Fruit fly (Drosophila melanogaster): ENCODE measurements around the gene eIF1A.

Gene eIF1A

DNA sequence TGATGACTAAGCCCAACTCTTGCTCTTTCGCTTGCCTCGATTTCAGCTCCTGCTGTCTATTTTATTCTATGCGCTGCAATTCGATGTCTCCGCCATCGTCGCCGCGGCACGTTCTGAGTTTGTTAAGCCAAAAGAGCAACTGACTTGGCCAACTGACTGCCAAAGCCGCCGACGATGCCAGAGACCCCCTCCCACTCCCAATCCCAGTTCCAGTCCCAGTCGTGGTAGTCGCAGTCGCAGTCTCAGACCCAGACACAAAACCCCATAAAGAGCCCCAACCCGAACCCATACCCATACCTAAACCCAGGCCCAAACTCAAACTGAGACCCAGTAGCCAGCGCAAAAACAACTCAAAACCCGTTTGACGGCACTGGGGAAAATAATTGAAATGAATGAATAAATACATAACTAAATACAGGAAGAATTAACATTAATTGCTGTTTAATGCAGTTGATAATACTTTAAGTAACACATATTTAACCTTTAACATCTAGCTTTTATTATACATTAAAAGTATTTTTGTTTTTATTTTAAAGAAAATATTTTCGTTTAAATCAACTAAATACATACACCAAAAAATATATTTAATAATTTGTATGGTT, 36.4 kb downstream of the eIF1A start (continued):
- TF ChIP-seq MTF-1 (GFP tag; optimal IDR thresholded peaks at IDR 0.05; ENCODE audit: borderline replicate concordance) = no peak
- no peak for TF ChIP-seq maf-S (GFP tag; optimal IDR thresholded peaks at IDR 0.05)
- TF ChIP-seq jing (GFP tag; optimal IDR thresholded peaks at IDR 0.05) = no peak
- no peak for TF ChIP-seq amos (GFP tag; IDR thresholded peaks at IDR 0.05; ENCODE audit: partially characterized antibody)
- TF ChIP-seq bowl (GFP tag; IDR thresholded peaks at IDR 0.05) = no peak
- no peak for TF ChIP-seq lov (optimal IDR thresholded peaks at IDR 0.05)
- TF ChIP-seq lov (GFP tag; IDR thresholded peaks at IDR 0.05) = 0 out of 3 replicates have a peak, but pooled peaks have one; percentile 46
- no peak for TF ChIP-seq zfh1 (GFP tag; IDR thresholded peaks at IDR 0.05)
- no peak for TF ChIP-seq pzg (GFP tag; optimal IDR thresholded peaks at IDR 0.05)
- no peak for TF ChIP-seq aop (GFP tag; IDR thresholded peaks at IDR 0.05)
- no peak for TF ChIP-seq Antp (GFP tag; optimal IDR thresholded peaks at IDR 0.05)
- no peak for TF ChIP-seq CG7987 (GFP tag; optimal IDR thresholded peaks at IDR 0.05)
- no peak for TF ChIP-seq tll (GFP tag; optimal IDR thresholded peaks at IDR 0.05)
- no peak for TF ChIP-seq gsb-n (tag; optimal IDR thresholded peaks at IDR 0.05)
- peak; percentile 93 for TF ChIP-seq z (GFP tag; IDR thresholded peaks at IDR 0.05)
- TF ChIP-seq repo (GFP tag; optimal IDR thresholded peaks at IDR 0.05) = no peak
- no peak for TF ChIP-seq stwl (tag; optimal IDR thresholded peaks at IDR 0.05)
- TF ChIP-seq zen2 (GFP tag; IDR thresholded peaks at IDR 0.05; ENCODE audit: partially characterized antibody) = no peak
- TF ChIP-seq CG16813 (GFP tag; IDR thresholded peaks at IDR 0.05; ENCODE audit: partially characterized antibody) = no peak
- TF ChIP-seq Hsf (GFP tag; optimal IDR thresholded peaks at IDR 0.05) = no peak
- TF ChIP-seq CG5953 (GFP tag; IDR thresholded peaks at IDR 0.05) = no peak
- no peak for TF ChIP-seq CG7556 (GFP tag; optimal IDR thresholded peaks at IDR 0.05)
- no peak for TF ChIP-seq CG15601 (tag; optimal IDR thresholded peaks at IDR 0.05)
- TF ChIP-seq BEAF-32 (GFP tag; optimal IDR thresholded peaks at IDR 0.05) = no peak
- TF ChIP-seq CG16815 (GFP tag; optimal IDR thresholded peaks at IDR 0.05) = peak; percentile 54
- TF ChIP-seq NK7.1 (GFP tag; optimal IDR thresholded peaks at IDR 0.05) = no peak
- no peak for TF ChIP-seq CG1603 (tag; optimal IDR thresholded peaks at IDR 0.05)
- TF ChIP-seq odd (GFP tag; optimal IDR thresholded peaks at IDR 0.05) = peak; percentile 47
- 0 out of 2 replicates have a peak, but pooled peaks have one; percentile 26 for TF ChIP-seq Atf6 (GFP tag; IDR thresholded peaks at IDR 0.05)
- TF ChIP-seq wek (GFP tag; optimal IDR thresholded peaks at IDR 0.05) = no peak
- TF ChIP-seq dpn (GFP tag; optimal IDR thresholded peaks at IDR 0.05) = no peak
- TF ChIP-seq CG8359 (GFP tag; optimal IDR thresholded peaks at IDR 0.05; ENCODE audit: borderline replicate concordance) = no peak
- peak; percentile 51 for TF ChIP-seq CG3281 (GFP tag; optimal IDR thresholded peaks at IDR 0.05)
- TF ChIP-seq psq (GFP tag; optimal IDR thresholded peaks at IDR 0.05) = no peak
- no peak for TF ChIP-seq crc (GFP tag; optimal IDR thresholded peaks at IDR 0.05)
- TF ChIP-seq CG18011 (GFP tag; optimal IDR thresholded peaks at IDR 0.05) = no peak
- no peak for TF ChIP-seq CG11560 (tag; IDR thresholded peaks at IDR 0.05)
- TF ChIP-seq Sry-δ (GFP tag; optimal IDR thresholded peaks at IDR 0.05) = no peak
- no peak for TF ChIP-seq hth (optimal IDR thresholded peaks at IDR 0.05)
- TF ChIP-seq nerfin-1 (tag; optimal IDR thresholded peaks at IDR 0.05) = no peak
- no peak for TF ChIP-seq en (GFP tag; optimal IDR thresholded peaks at IDR 0.05)
- no peak for TF ChIP-seq sc (optimal IDR thresholded peaks at IDR 0.05)
- no peak for TF ChIP-seq sc (GFP tag; optimal IDR thresholded peaks at IDR 0.05)
- TF ChIP-seq B-H2 (GFP tag; optimal IDR thresholded peaks at IDR 0.05) = no peak
- TF ChIP-seq CG31224 (GFP tag; IDR thresholded peaks at IDR 0.05) = no peak
- TF ChIP-seq CG4360 (GFP tag; IDR thresholded peaks at IDR 0.05) = no peak
- no peak for TF ChIP-seq tio (GFP tag; optimal IDR thresholded peaks at IDR 0.05)
- no peak for TF ChIP-seq Aef1 (GFP tag; IDR thresholded peaks at IDR 0.05)
- TF ChIP-seq CG11247 (GFP tag; IDR thresholded peaks at IDR 0.05) = no peak
- no peak for TF ChIP-seq CG4617 (GFP tag; optimal IDR thresholded peaks at IDR 0.05; ENCODE audit: borderline replicate concordance)
- no peak for TF ChIP-seq Dref (GFP tag; IDR thresholded peaks at IDR 0.05)
